Fruit fly (Drosophila melanogaster) whole organism, prepupa: ENCODE results near the gene PIG-H.

ENCODE experiments used
- CG1621 ChIP-seq: fragments of 200-800 bp; sonication (Bioruptor generic); optimal IDR thresholded peaks from 3 replicates; lab custom pipeline; 2018; ENCODE audit warnings: missing biosample characterization, mild to moderate bottlenecking, missing genetic modification characterization
- CG31627 ChIP-seq: fragments of 200-800 bp; sonication (Bioruptor generic); optimal IDR thresholded peaks from 3 replicates; lab custom pipeline; 2016; ENCODE audit warnings: missing biosample characterization, missing genetic modification characterization
- CG4318 ChIP-seq: fragments of 200-800 bp; sonication (Bioruptor generic); optimal IDR thresholded peaks from 3 replicates; lab custom pipeline; 2017; ENCODE audit warnings: missing biosample characterization, mild to moderate bottlenecking, missing genetic modification characterization
- CG6854 ChIP-seq: fragments of 200-800 bp; sonication (Bioruptor generic); optimal IDR thresholded peaks from 2 replicates; lab custom pipeline; 2017; ENCODE audit warnings: missing biosample characterization, mild to moderate bottlenecking, missing genetic modification characterization
- CG7368 ChIP-seq: fragments of 200-800 bp; sonication (Bioruptor generic); optimal IDR thresholded peaks from 3 replicates; lab custom pipeline; 2016; ENCODE audit warnings: missing biosample characterization, missing genetic modification characterization
- CG8632 ChIP-seq: fragments of 200-800 bp; sonication (Bioruptor generic); optimal IDR thresholded peaks from 3 replicates; lab custom pipeline; 2016; ENCODE audit warnings: missing biosample characterization, missing genetic modification characterization
- Eip75B ChIP-seq: fragments of 200-800 bp; sonication (Bioruptor generic); optimal IDR thresholded peaks from 3 replicates; lab custom pipeline; 2016; ENCODE audit warnings: missing biosample characterization, missing genetic modification characterization
- Hr39 ChIP-seq: fragments of 200-800 bp; sonication (Bioruptor generic); optimal IDR thresholded peaks from 2 replicates; lab custom pipeline; 2016; ENCODE audit warnings: missing biosample characterization, missing genetic modification characterization
- Smox ChIP-seq: fragments of 200-800 bp; sonication (Bioruptor generic); optimal IDR thresholded peaks from 3 replicates; lab custom pipeline; 2016; ENCODE audit warnings: missing biosample characterization, missing genetic modification characterization
- Sox15 ChIP-seq: fragments of 200-800 bp; sonication (Bioruptor generic); optimal IDR thresholded peaks from 3 replicates; lab custom pipeline; 2016; ENCODE audit warnings: missing biosample characterization, missing genetic modification characterization
- cyc ChIP-seq: fragments of 200-800 bp; sonication (Bioruptor generic); optimal IDR thresholded peaks from 3 replicates; lab custom pipeline; 2016; ENCODE audit warnings: missing biosample characterization, missing genetic modification characterization
- salr ChIP-seq, 2 experiments: fragments of 200-800 bp; sonication (Bioruptor generic); optimal IDR thresholded peaks; 3 replicates each; lab custom pipeline; 2016 to 2018; ENCODE audit warnings: missing biosample characterization in 2 of 2, missing genetic modification characterization in 2 of 2, mild to moderate bottlenecking in 1 of 2
- vri ChIP-seq: fragments of 200-800 bp; sonication (Bioruptor generic); optimal IDR thresholded peaks from 3 replicates; lab custom pipeline; 2016; ENCODE audit warnings: missing biosample characterization, mild to moderate bottlenecking, missing genetic modification characterization

DNA sequence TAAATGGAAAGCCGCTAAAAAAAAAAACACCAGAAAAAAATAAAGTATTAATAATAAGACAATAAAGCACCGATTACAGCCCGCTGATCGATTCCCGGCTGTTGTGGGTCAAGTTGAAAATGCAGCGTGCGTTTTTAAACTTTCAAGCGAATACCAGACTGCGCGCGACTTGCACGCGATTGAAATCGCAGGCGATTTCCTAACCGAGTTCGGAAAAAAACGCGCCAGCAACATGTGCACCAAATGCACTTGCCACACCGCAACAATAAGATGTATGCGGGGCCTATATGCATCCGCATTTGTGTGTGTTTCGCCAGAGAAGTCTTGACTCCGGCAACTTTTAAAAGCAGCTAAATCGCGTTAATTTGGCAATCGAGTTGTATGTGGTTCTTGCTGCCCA, 8.2 kb upstream of the PIG-H start:
- TF ChIP-seq CG6854 (GFP tag; lab: Kevin White, UChicago) (no peak), Eip75B (no peak), CG31627 (GFP tag; lab: Kevin White, UChicago) (no peak), CG8632 (GFP tag; lab: Kevin White, UChicago) (no peak), cyc (no peak), CG1621 (tag; lab: Kevin White, UChicago) (no peak), CG4318 (GFP tag; lab: Kevin White, UChicago) (no peak), Hr39 (GFP tag; lab: Kevin White, UChicago) (no peak), Sox15 (GFP tag; lab: Kevin White, UChicago) (no peak), vri (GFP tag; lab: Kevin White, UChicago) (no peak), CG7368 (no peak), salr (GFP tag; optimal IDR thresholded peaks at IDR 0.05; lab: Kevin White, UChicago) (no peak), Smox (GFP tag; lab: Kevin White, UChicago) (no peak)
